Worm (Caenorhabditis elegans): Measurements from ENCODE around the gene elt-7.
A peak's percentile ranks its signal among the peaks of the same experiment; 100 is the strongest.

The elt-7 gene

ce11 chrV:4769633-4770032 lies 837 bp upstream of the elt-7 start, which contains the start of gene C18G1.9:
Gene C18G1.9, minus strand, starts transcription at chrV:4769733.
- TF ChIP-seq pha-4 (GFP tag; IDR thresholded peaks at IDR 0.05) (no peak), pha-4 (tag; optimal IDR thresholded peaks at IDR 0.05) (no peak), ZK337.2 (GFP tag; IDR thresholded peaks at IDR 0.05) (no peak), nhr-11 (tag; optimal IDR thresholded peaks at IDR 0.05) (no peak), T26A8.4 (GFP tag; IDR thresholded peaks at IDR 0.05) (no peak), lin-39 (tag; optimal IDR thresholded peaks at IDR 0.05) (no peak), dve-1 (tag; optimal IDR thresholded peaks at IDR 0.05; ENCODE audit: insufficient read depth) (no peak), Y5F2A.4 (GFP tag; optimal IDR thresholded peaks at IDR 0.05) (no peak), ceh-62 (tag; optimal IDR thresholded peaks at IDR 0.05) (no peak), saeg-2 (GFP tag; IDR thresholded peaks at IDR 0.05) (no peak), ama-1 (optimal IDR thresholded peaks at IDR 0.05) (no peak), nhr-77 (tag; optimal IDR thresholded peaks at IDR 0.05) (no peak), lim-7 (GFP tag; IDR thresholded peaks at IDR 0.05) (no peak), vab-7 (GFP tag; IDR thresholded peaks at IDR 0.05) (no peak), skn-1 (tag; optimal IDR thresholded peaks at IDR 0.05) (no peak), nhr-48 (tag; optimal IDR thresholded peaks at IDR 0.05) (no peak), ces-1 (GFP tag; optimal IDR thresholded peaks at IDR 0.05) (no peak), mep-1 (tag; optimal IDR thresholded peaks at IDR 0.05) (no peak), set-16 (GFP tag; IDR thresholded peaks at IDR 0.05) (no peak), lir-3 (tag; optimal IDR thresholded peaks at IDR 0.05) (no peak)

- TF ChIP-seq ceh-20 (GFP tag; IDR thresholded peaks at IDR 0.05) (0 out of 2 replicates have a peak, but pooled peaks have one; percentile 32), ama-1 (optimal IDR thresholded peaks at IDR 0.05) (no peak), lin-29 (GFP tag; IDR thresholded peaks at IDR 0.05) (no peak), nhr-11 (tag; optimal IDR thresholded peaks at IDR 0.05) (no peak), unc-62 (GFP tag; optimal IDR thresholded peaks at IDR 0.05 in 1 of 2) (peak in 1 of 2 experiments; percentile 68), unc-62 (tag; optimal IDR thresholded peaks at IDR 0.05) (no peak), nhr-102 (tag; optimal IDR thresholded peaks at IDR 0.05) (no peak), Y5F2A.4 (GFP tag; optimal IDR thresholded peaks at IDR 0.05) (no peak), mep-1 (tag; optimal IDR thresholded peaks at IDR 0.05) (no peak), F26F4.8 (GFP tag; conservative IDR thresholded peaks at IDR 0.05) (no peak), tag-97 (GFP tag; IDR thresholded peaks at IDR 0.05) (no peak), mdl-1 (tag; optimal IDR thresholded peaks at IDR 0.05) (no peak)
Observed at ce11 chrV:4775140-4775539, 4.7 kb downstream of the elt-7 start.

ce11 chrV:4777388-4777986 lies 7.0 kb downstream of the elt-7 start, which contains the start of gene C18G1.1:
Gene C18G1.1, plus strand, starts transcription at chrV:4777960.
- no peak for TF ChIP-seq daf-8 (GFP tag; IDR thresholded peaks at IDR 0.05)
- peak in 1 of 2 experiments; percentile 94 for TF ChIP-seq unc-62 (GFP tag; optimal IDR thresholded peaks at IDR 0.05 in 1 of 2)
- no peak for TF ChIP-seq unc-62 (tag; optimal IDR thresholded peaks at IDR 0.05)

ce11 chrV:4783313-4783712 lies 12.8 kb downstream of the elt-7 start, which contains the start of gene Y60C6A.1:
Gene Y60C6A.1, plus strand, starts transcription at chrV:4783613.
- TF ChIP-seq dve-1 (tag; optimal IDR thresholded peaks at IDR 0.05; ENCODE audit: insufficient read depth) = no peak
- no peak for TF ChIP-seq snpc-1.2 (GFP tag; IDR thresholded peaks at IDR 0.05)
- peak; percentile 59 for TF ChIP-seq aha-1 (tag)

ce11 chrV:4785333-4785852 lies 14.9 kb downstream of the elt-7 start, which contains the start of the genes Y60C6A.2 and Y60C6A.3:
Gene Y60C6A.2, minus strand, starts transcription at chrV:4785433.
Gene Y60C6A.3, plus strand, starts transcription at chrV:4785802.
- TF ChIP-seq aha-1 (tag) (peak; percentile 44), ceh-20 (GFP tag; IDR thresholded peaks at IDR 0.05) (no peak), duxl-1 (tag; optimal IDR thresholded peaks at IDR 0.05; ENCODE audit: poor library complexity) (no peak)

All from whole organism, L4 larva.